Worm (Caenorhabditis elegans): ENCODE measurements around the gene T01B10.5.

ce11 chrX:8495005-8495404, at the start of gene T01B10.5:
- TF ChIP-seq W03F9.2 (tag; optimal IDR thresholded peaks at IDR 0.05) (no peak), dao-5 (tag; optimal IDR thresholded peaks at IDR 0.05) (no peak), him-1 (tag; optimal IDR thresholded peaks at IDR 0.05) (no peak)

All from whole organism, L4/young adult.